Fruit fly (Drosophila melanogaster) whole organism, embryonic: ENCODE measurements around the gene ND-MNLL.

Experiments
- ATbp ChIP-seq: fragments of 200-800 bp; sonication (Bioruptor generic); optimal IDR thresholded peaks from 2 replicates; lab custom pipeline; 2017; ENCODE audit warnings: missing biosample characterization, mild to moderate bottlenecking, missing genetic modification characterization, missing genetic modification reagents
- Antp ChIP-seq: fragments of 200-800 bp; sonication (Bioruptor generic); optimal IDR thresholded peaks from 3 replicates; lab custom pipeline; 2016; ENCODE audit warnings: missing biosample characterization, missing genetic modification characterization
- Asciz ChIP-seq: fragments of 200-800 bp; sonication (Bioruptor generic); optimal IDR thresholded peaks from 2 replicates; lab custom pipeline; 2017; ENCODE audit warnings: missing biosample characterization, mild to moderate bottlenecking, missing genetic modification characterization, missing genetic modification reagents
- CG10431 ChIP-seq: fragments of 200-800 bp; sonication (Bioruptor generic); optimal IDR thresholded peaks from 3 replicates; lab custom pipeline; 2018; ENCODE audit warnings: missing biosample characterization, mild to moderate bottlenecking, missing genetic modification characterization
- CG10959 ChIP-seq: fragments of 200-800 bp; sonication (Bioruptor generic); IDR thresholded peaks from 2 replicates; pipeline ENCODE4 v1.3.6; 2022; ENCODE audit warnings: missing biosample characterization, missing genetic modification characterization
- CG12769 ChIP-seq: fragments of 200-800 bp; sonication (Bioruptor generic); optimal IDR thresholded peaks from 2 replicates; lab custom pipeline; 2019; ENCODE audit warnings: missing biosample characterization, mild to moderate bottlenecking, missing genetic modification characterization, moderate library complexity
- CG13424 ChIP-seq: fragments of 200-800 bp; sonication (Bioruptor generic); optimal IDR thresholded peaks from 2 replicates; lab custom pipeline; 2019; ENCODE audit warnings: missing biosample characterization, mild to moderate bottlenecking, missing genetic modification characterization, moderate library complexity
- CG14710 ChIP-seq: fragments of 200-800 bp; sonication (Bioruptor generic); optimal IDR thresholded peaks from 3 replicates; lab custom pipeline; 2019; ENCODE audit warnings: missing biosample characterization, mild to moderate bottlenecking, missing genetic modification characterization, moderate library complexity
- CG15269 ChIP-seq: fragments of 200-800 bp; sonication (Bioruptor generic); optimal IDR thresholded peaks from 2 replicates; lab custom pipeline; 2018; ENCODE audit warnings: missing biosample characterization, mild to moderate bottlenecking, missing genetic modification characterization, moderate library complexity
- CG17912 ChIP-seq: fragments of 200-800 bp; sonication (Bioruptor generic); optimal IDR thresholded peaks from 2 replicates; lab custom pipeline; 2018; ENCODE audit warnings: missing biosample characterization, mild to moderate bottlenecking, missing genetic modification characterization
- CG31441 ChIP-seq: fragments of 200-800 bp; sonication (Bioruptor generic); IDR thresholded peaks from 2 replicates; pipeline ENCODE4 v1.3.6; 2022; ENCODE audit warnings: missing biosample characterization, missing genetic modification characterization
- CG3407 ChIP-seq: fragments of 200-800 bp; sonication (Bioruptor generic); optimal IDR thresholded peaks from 2 replicates; lab custom pipeline; 2018; ENCODE audit warnings: missing biosample characterization, mild to moderate bottlenecking, missing genetic modification characterization
- CG3838 ChIP-seq: fragments of 200-800 bp; sonication (Bioruptor generic); optimal IDR thresholded peaks from 3 replicates; lab custom pipeline; 2016; ENCODE audit warnings: missing biosample characterization, missing genetic modification characterization
- CG3847 ChIP-seq: fragments of 200-800 bp; sonication (Bioruptor generic); IDR thresholded peaks from 2 replicates; pipeline ENCODE4 v1.3.6; 2022; ENCODE audit warnings: missing biosample characterization, missing genetic modification characterization
- CG4404 ChIP-seq: fragments of 200-800 bp; sonication (Bioruptor generic); IDR thresholded peaks from 2 replicates; pipeline ENCODE4 v1.3.6; 2022; ENCODE audit warnings: missing biosample characterization, missing genetic modification characterization
- CG4617 ChIP-seq: fragments of 200-800 bp; sonication (Bioruptor generic); optimal IDR thresholded peaks from 3 replicates; lab custom pipeline; 2016; ENCODE audit warnings: missing biosample characterization, missing genetic modification characterization, borderline replicate concordance
- CG6654 ChIP-seq: fragments of 200-800 bp; sonication (Bioruptor generic); optimal IDR thresholded peaks from 2 replicates; lab custom pipeline; 2017; ENCODE audit warnings: missing biosample characterization, mild to moderate bottlenecking, missing genetic modification characterization
- CG6854 ChIP-seq: fragments of 200-800 bp; sonication (Bioruptor generic); optimal IDR thresholded peaks from 3 replicates; lab custom pipeline; 2017; ENCODE audit warnings: missing biosample characterization, mild to moderate bottlenecking, missing genetic modification characterization
- CG7745 ChIP-seq: fragments of 200-800 bp; sonication (Bioruptor generic); optimal IDR thresholded peaks from 2 replicates; lab custom pipeline; 2018; ENCODE audit warnings: missing biosample characterization, mild to moderate bottlenecking, missing genetic modification characterization, moderate library complexity
- CG7839 ChIP-seq: fragments of 200-800 bp; sonication (Bioruptor generic); optimal IDR thresholded peaks from 3 replicates; lab custom pipeline; 2018; ENCODE audit warnings: missing biosample characterization, mild to moderate bottlenecking, missing genetic modification characterization, moderate library complexity
- CTCF ChIP-seq: fragments of 200-800 bp; sonication (Bioruptor generic); optimal IDR thresholded peaks from 2 replicates; lab custom pipeline; 2017; ENCODE audit warnings: missing biosample characterization, mild to moderate bottlenecking, missing genetic modification characterization, moderate library complexity
- Dref ChIP-seq: fragments of 200-800 bp; sonication (Bioruptor generic); IDR thresholded peaks from 2 replicates; pipeline ENCODE4 v1.3.6; 2022; ENCODE audit warnings: missing biosample characterization, missing genetic modification characterization
- HmgZ ChIP-seq: fragments of 200-800 bp; sonication (Bioruptor generic); optimal IDR thresholded peaks from 2 replicates; lab custom pipeline; 2018; ENCODE audit warnings: missing biosample characterization, mild to moderate bottlenecking, missing genetic modification characterization
- Pdp1 ChIP-seq, 2 experiments: fragments of 200-800 bp; sonication (Bioruptor generic); optimal IDR thresholded peaks; 3 replicates each; lab custom pipeline; 2016; ENCODE audit warnings: missing biosample characterization in 2 of 2, missing genetic modification characterization in 2 of 2, mild to moderate bottlenecking in 1 of 2, moderate library complexity in 1 of 2
- Scr ChIP-seq: fragments of 200-800 bp; sonication (Bioruptor generic); IDR thresholded peaks from 2 replicates; pipeline ENCODE4 v1.3.6; 2022; ENCODE audit warnings: missing biosample characterization, missing genetic modification characterization; ENCODE audit not compliant: partially characterized antibody
- TFAM ChIP-seq: fragments of 200-800 bp; sonication (Bioruptor generic); optimal IDR thresholded peaks from 2 replicates; lab custom pipeline; 2017; ENCODE audit warnings: missing biosample characterization, missing genetic modification characterization, inconsistent platforms
- ase ChIP-seq: fragments of 200-800 bp; sonication (Bioruptor generic); IDR thresholded peaks from 3 replicates; pipeline ENCODE4 v1.3.6; 2022; ENCODE audit warnings: missing biosample characterization, missing genetic modification characterization
- dimm ChIP-seq: fragments of 200-800 bp; sonication (Bioruptor generic); IDR thresholded peaks from 2 replicates; pipeline ENCODE4 v1.3.6; 2022; ENCODE audit warnings: missing biosample characterization, missing genetic modification characterization
- dm ChIP-seq: fragments of 200-800 bp; sonication (Bioruptor generic); optimal IDR thresholded peaks from 3 replicates; lab custom pipeline; 2016; ENCODE audit warnings: missing biosample characterization, missing genetic modification characterization
- dmrt99B ChIP-seq: fragments of 200-800 bp; sonication (Bioruptor generic); optimal IDR thresholded peaks from 2 replicates; lab custom pipeline; 2018; ENCODE audit warnings: missing biosample characterization, mild to moderate bottlenecking, missing genetic modification characterization, moderate library complexity
- emc ChIP-seq: fragments of 200-800 bp; sonication (Bioruptor generic); optimal IDR thresholded peaks from 2 replicates; lab custom pipeline; 2016; ENCODE audit warnings: missing biosample characterization, missing genetic modification characterization
- fd64A ChIP-seq: fragments of 200-800 bp; sonication (Bioruptor generic); optimal IDR thresholded peaks from 3 replicates; lab custom pipeline; 2018; ENCODE audit warnings: missing biosample characterization, mild to moderate bottlenecking, missing genetic modification characterization
- fru ChIP-seq: fragments of >200 bp; optimal IDR thresholded peaks from 2 replicates; lab custom pipeline; 2017
- ftz-f1 ChIP-seq: fragments of 200-800 bp; sonication (Bioruptor generic); optimal IDR thresholded peaks from 2 replicates; lab custom pipeline; 2016; ENCODE audit warnings: missing biosample characterization, missing genetic modification characterization
- fu2 ChIP-seq: fragments of 200-800 bp; sonication (Bioruptor generic); optimal IDR thresholded peaks from 2 replicates; lab custom pipeline; 2016; ENCODE audit warnings: missing biosample characterization, missing genetic modification characterization
- gt ChIP-seq: fragments of 200-800 bp; sonication (Bioruptor generic); IDR thresholded peaks from 2 replicates; pipeline ENCODE4 v1.3.6; 2022; ENCODE audit warnings: missing biosample characterization, missing genetic modification characterization
- insv ChIP-seq, 2 experiments: fragments of 200-800 bp; sonication (Bioruptor generic); optimal IDR thresholded peaks; 3 replicates each; lab custom pipeline; 2016 to 2018; ENCODE audit warnings: missing biosample characterization in 2 of 2, missing genetic modification characterization in 2 of 2
- kni ChIP-seq: fragments of 200-800 bp; sonication (Bioruptor generic); optimal IDR thresholded peaks from 3 replicates; lab custom pipeline; 2017; ENCODE audit warnings: mild to moderate bottlenecking, missing biosample characterization, missing genetic modification reagents, missing genetic modification characterization
- lbe ChIP-seq: fragments of 200-800 bp; sonication (Bioruptor generic); optimal IDR thresholded peaks from 2 replicates; lab custom pipeline; 2016; ENCODE audit warnings: missing biosample characterization, mild to moderate bottlenecking, missing genetic modification characterization
- lov ChIP-seq, 2 experiments: fragments of 200-800 bp in 1 of 2; fragments of >200 bp in 1 of 2; sonication (Bioruptor generic) in 1 of 2; IDR thresholded peaks in 1 of 2; optimal IDR thresholded peaks in 1 of 2; 2 replicates in 1 of 2; 3 replicates in 1 of 2; pipeline versions ENCODE4 v1.3.6 to Lab custom; 2017 to 2022; ENCODE audit warnings: missing biosample characterization in 1 of 2, missing genetic modification characterization in 1 of 2
- mirr ChIP-seq: fragments of 200-800 bp; sonication (Bioruptor generic); optimal IDR thresholded peaks from 3 replicates; lab custom pipeline; 2018; ENCODE audit warnings: missing biosample characterization, mild to moderate bottlenecking, missing genetic modification characterization
- pan ChIP-seq, 4 experiments: fragments of >200 bp in 3 of 4; fragments of 200-800 bp in 1 of 4; sonication (Bioruptor generic) in 1 of 4; optimal IDR thresholded peaks in 3 of 4; IDR thresholded peaks in 1 of 4; 2 replicates each; pipeline versions ENCODE4 v1.3.6 to Lab custom; 2017 to 2022; ENCODE audit warnings: missing biosample characterization in 2 of 4, missing genetic modification characterization in 2 of 4, mixed read lengths in 1 of 4
- pfk ChIP-seq: fragments of 200-800 bp; sonication (Bioruptor generic); optimal IDR thresholded peaks from 2 replicates; lab custom pipeline; 2018; ENCODE audit warnings: missing biosample characterization, mild to moderate bottlenecking, missing genetic modification characterization, moderate library complexity
- phol ChIP-seq: fragments of 200-800 bp; sonication (Bioruptor generic); optimal IDR thresholded peaks from 3 replicates; lab custom pipeline; 2018; ENCODE audit warnings: missing biosample characterization, mild to moderate bottlenecking, missing genetic modification characterization, moderate library complexity
- pzg ChIP-seq: fragments of 200-800 bp; sonication (Bioruptor generic); optimal IDR thresholded peaks from 3 replicates; lab custom pipeline; 2018; ENCODE audit warnings: missing biosample characterization, mild to moderate bottlenecking, missing genetic modification characterization, moderate library complexity
- sc ChIP-seq, 3 experiments: fragments of >200 bp in 2 of 3; fragments of 200-800 bp in 1 of 3; sonication (Bioruptor generic) in 1 of 3; optimal IDR thresholded peaks; 2 replicates in 2 of 3; 3 replicates in 1 of 3; lab custom pipeline; 2017; ENCODE audit warnings: mild to moderate bottlenecking in 1 of 3, missing biosample characterization in 1 of 3, missing genetic modification characterization in 1 of 3, missing genetic modification reagents in 1 of 3
- unpg ChIP-seq: fragments of 200-800 bp; sonication (Bioruptor generic); optimal IDR thresholded peaks from 3 replicates; lab custom pipeline; 2018; ENCODE audit warnings: missing biosample characterization, mild to moderate bottlenecking, missing genetic modification characterization, moderate library complexity

Gene ND-MNLL

DNA sequence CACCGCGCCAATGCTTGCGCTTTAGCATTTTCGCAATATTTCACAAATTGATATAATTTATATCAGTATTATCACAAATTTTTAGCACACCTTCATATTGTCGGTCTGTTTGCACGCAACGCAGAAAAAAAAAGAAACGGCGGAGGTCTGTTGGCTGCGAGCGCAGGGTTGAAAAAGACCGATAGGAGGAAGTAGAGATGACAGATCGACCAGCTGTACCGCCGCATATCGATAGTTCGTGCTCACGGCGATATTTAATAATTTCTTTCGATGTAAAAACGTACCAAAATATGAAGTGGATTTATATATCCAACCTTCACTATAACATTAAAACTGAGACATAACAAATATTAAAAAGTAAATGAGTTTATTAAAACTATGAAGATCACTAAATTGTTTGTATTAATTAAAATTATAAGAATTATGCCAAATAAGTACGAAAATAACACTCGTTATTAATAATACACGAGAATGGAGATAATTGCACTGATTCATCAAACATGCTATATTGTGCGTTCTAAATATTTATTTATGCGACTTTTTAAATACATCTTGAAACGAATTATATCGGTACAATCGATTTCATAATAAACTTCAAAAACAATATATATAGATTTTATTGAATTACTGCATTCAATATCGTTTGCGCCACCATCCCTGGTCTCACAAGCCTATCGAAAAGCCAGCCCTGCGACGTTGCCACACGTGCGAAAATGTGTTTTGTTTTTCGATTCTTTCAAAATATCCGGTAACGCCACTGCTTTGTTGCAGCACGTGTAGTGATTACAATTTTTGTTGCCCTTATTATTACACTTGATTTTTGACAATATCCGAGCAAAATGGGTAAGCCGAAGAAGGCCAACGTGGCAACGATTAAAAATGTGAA, 7.8 kb upstream of the ND-MNLL start, which contains the start of the genes RpS6 and bys (continued):
- TF ChIP-seq CG4617 (GFP tag; lab: Kevin White, UChicago) (peak; percentile 19), HmgZ (tag; lab: Kevin White, UChicago) (no peak), CG15269 (tag; lab: Kevin White, UChicago) (peak; percentile 24), fru (lab: Kevin White, UChicago) (no peak), fd64A (GFP tag; lab: Kevin White, UChicago) (peak; percentile 19), Antp (GFP tag; lab: Kevin White, UChicago) (peak; percentile 35), pfk (GFP tag; lab: Kevin White, UChicago) (peak; percentile 57), CG7839 (peak; percentile 49), kni (GFP tag; lab: Kevin White, UChicago) (peak; percentile 30), Dref (peak; percentile 76), CG10959 (GFP tag; lab: Robert Waterston, UW) (no peak), CG4404 (GFP tag; lab: Robert Waterston, UW) (no peak), CG10431 (GFP tag; lab: Kevin White, UChicago) (peak; percentile 51), CG14710 (tag; lab: Kevin White, UChicago) (peak; percentile 65), lbe (GFP tag; lab: Kevin White, UChicago) (peak; percentile 56), CG6654 (GFP tag; lab: Kevin White, UChicago) (no peak), ATbp (GFP tag; lab: Kevin White, UChicago) (no peak), Pdp1 (GFP tag; optimal IDR thresholded peaks at IDR 0.05; lab: Kevin White, UChicago) (peak; percentile 15 to 42), gt (GFP tag; lab: Robert Waterston, UW) (no peak), Scr (GFP tag; lab: Robert Waterston, UW) (peak; percentile 88), dimm (GFP tag; lab: Robert Waterston, UW) (no peak), dmrt99B (tag; lab: Kevin White, UChicago) (peak; percentile 19), CG31441 (GFP tag; lab: Robert Waterston, UW) (peak; percentile 43; the same call in 1 of the 2 replicates), ftz-f1 (no peak), Asciz (GFP tag; lab: Kevin White, UChicago) (peak; percentile 64), mirr (GFP tag; lab: Kevin White, UChicago) (peak; percentile 31), fu2 (GFP tag; lab: Kevin White, UChicago) (peak; percentile 12), phol (tag; lab: Kevin White, UChicago) (peak; percentile 34), emc (no peak), ase (GFP tag; lab: Robert Waterston, UW) (peak; percentile 61; the same call in 1 of the 3 replicates), pzg (GFP tag; lab: Kevin White, UChicago) (peak; percentile 58), CG3838 (GFP tag; lab: Kevin White, UChicago) (no peak), unpg (GFP tag; lab: Kevin White, UChicago) (peak; percentile 51), CTCF (GFP tag; lab: Kevin White, UChicago) (no peak), CG3847 (GFP tag; lab: Robert Waterston, UW) (peak; percentile 38; the same call in 1 of the 2 replicates), dm (GFP tag; lab: Kevin White, UChicago) (peak; percentile 92), CG13424 (tag; lab: Kevin White, UChicago) (peak; percentile 11), CG6854 (GFP tag; lab: Kevin White, UChicago) (peak; percentile 49), CG12769 (tag; lab: Kevin White, UChicago) (peak; percentile 4), lov (optimal IDR thresholded peaks at IDR 0.05; lab: Kevin White, UChicago) (no peak), lov (GFP tag; IDR thresholded peaks at IDR 0.05; lab: Robert Waterston, UW) (0 out of 3 replicates have a peak, but pooled peaks have one; percentile 66), pan (optimal IDR thresholded peaks at IDR 0.05; lab: Kevin White, UChicago) (no peak), pan (GFP tag; optimal IDR thresholded peaks at IDR 0.05 in 1 of 2, IDR thresholded peaks at IDR 0.05 in 1 of 2) (peak in 1 of 2 experiments; percentile 65), sc (optimal IDR thresholded peaks at IDR 0.05; lab: Kevin White, UChicago) (no peak), sc (GFP tag; optimal IDR thresholded peaks at IDR 0.05; lab: Kevin White, UChicago) (no peak), CG7745 (tag; lab: Kevin White, UChicago) (peak; percentile 2), CG3407 (GFP tag; lab: Kevin White, UChicago) (no peak), CG17912 (peak; percentile 59), TFAM (GFP tag; lab: Kevin White, UChicago) (no peak), insv (GFP tag; optimal IDR thresholded peaks at IDR 0.05; lab: Kevin White, UChicago) (no peak)
